Worm (Caenorhabditis elegans) whole organism, L1 larva: ENCODE data around the gene nsph-3.2.

ENCODE experiments used
- ama-1 ChIP-seq: fragments of 150-350 bp; optimal IDR thresholded peaks from 2 replicates; lab custom pipeline; 2014
- ceh-82 ChIP-seq, 3 experiments: fragments of 150-350 bp in 1 of 3; sonication (generic microtip) in 2 of 3; optimal IDR thresholded peaks; 2 replicates each; lab custom pipeline; 2014 to 2017; ENCODE audit warnings: missing biosample characterization in 3 of 3, missing genetic modification characterization in 3 of 3
- efl-3 ChIP-seq: fragments of 200-800 bp; sonication (Bioruptor generic); optimal IDR thresholded peaks from 2 replicates; lab custom pipeline; 2018; ENCODE audit warnings: mild to moderate bottlenecking, missing genetic modification characterization, missing compliant biosample characterization
- fkh-10 ChIP-seq: sonication (generic microtip); optimal IDR thresholded peaks from 2 replicates; lab custom pipeline; 2017; ENCODE audit warnings: missing biosample characterization, missing genetic modification reagents, missing genetic modification characterization
- fos-1 ChIP-seq: fragments of 150-350 bp; optimal IDR thresholded peaks from 2 replicates; lab custom pipeline; 2014; ENCODE audit warnings: missing biosample characterization, missing genetic modification characterization
- lin-35 ChIP-seq, 2 experiments: fragments of 150-350 bp; optimal IDR thresholded peaks; 2 replicates each; lab custom pipeline; 2014; ENCODE audit warnings: missing biosample characterization in 2 of 2, missing genetic modification characterization in 2 of 2, missing genetic modification reagents in 2 of 2
- nhr-12 ChIP-seq: sonication (generic microtip); optimal IDR thresholded peaks from 2 replicates; lab custom pipeline; 2017; ENCODE audit warnings: missing biosample characterization, missing genetic modification characterization
- nhr-71 ChIP-seq: sonication (generic microtip); optimal IDR thresholded peaks from 2 replicates; lab custom pipeline; 2016; ENCODE audit warnings: mild to moderate bottlenecking, missing genetic modification characterization, moderate library complexity, missing compliant biosample characterization
- nhr-76 ChIP-seq: sonication (generic microtip); optimal IDR thresholded peaks from 2 replicates; lab custom pipeline; 2017; ENCODE audit warnings: missing biosample characterization, missing genetic modification characterization
- unc-130 ChIP-seq: fragments of 150-350 bp; optimal IDR thresholded peaks from 2 replicates; lab custom pipeline; 2017; ENCODE audit warnings: missing biosample characterization, missing genetic modification characterization, inconsistent platforms

- TF ChIP-seq unc-130 (tag; lab: Kevin White, UChicago) (no peak), ama-1 (lab: Kevin White, UChicago) (no peak), nhr-12 (tag; lab: Kevin White, UChicago) (no peak), fos-1 (no peak), fkh-10 (GFP tag; lab: Kevin White, UChicago) (no peak), nhr-76 (tag; lab: Kevin White, UChicago) (no peak), nhr-71 (tag; lab: Kevin White, UChicago) (no peak), lin-35 (GFP tag; optimal IDR thresholded peaks at IDR 0.05; lab: Kevin White, UChicago) (no peak), ceh-82 (tag; optimal IDR thresholded peaks at IDR 0.05; lab: Kevin White, UChicago) (no peak), efl-3 (GFP tag; lab: Kevin White, UChicago) (no peak)
Measured at ce11 chrIV:10144909-10145308, 32.2 kb downstream of the nsph-3.2 start.
